Worm (Caenorhabditis elegans) whole organism, L4 larva: ENCODE results near the gene che-6.

ENCODE experiments used
- ZK546.5 ChIP-seq, 2 experiments: sonication (generic microtip); optimal IDR thresholded peaks; 2 replicates each; lab custom pipeline; 2017; ENCODE audit warnings: missing biosample characterization in 2 of 2, missing genetic modification characterization in 2 of 2
- arid-1 ChIP-seq: fragments of 200-800 bp; sonication (Bioruptor generic); conservative IDR thresholded peaks from 2 replicates; pipeline ENCODE4 v1.3.6; 2022; ENCODE audit warnings: missing genetic modification reagents, missing genetic modification characterization, missing compliant biosample characterization
- ceh-62 ChIP-seq: sonication (generic microtip); optimal IDR thresholded peaks from 2 replicates; lab custom pipeline; 2017; ENCODE audit warnings: missing biosample characterization, missing genetic modification characterization
- ces-1 ChIP-seq: fragments of 150-350 bp; sonication (generic microtip); optimal IDR thresholded peaks from 4 replicates; lab custom pipeline; 2014; ENCODE audit warnings: missing biosample characterization, missing genetic modification reagents, missing genetic modification characterization
- hlh-30 ChIP-seq: sonication (generic microtip); optimal IDR thresholded peaks from 2 replicates; lab custom pipeline; 2017; ENCODE audit warnings: antibody characterized with exemption, mild to moderate bottlenecking, missing genetic modification characterization, missing compliant biosample characterization; ENCODE audit not compliant: insufficient read depth
- jun-1 ChIP-seq: fragments of 150-350 bp; optimal IDR thresholded peaks from 2 replicates; lab custom pipeline; 2014; ENCODE audit warnings: missing biosample characterization, missing genetic modification reagents, missing genetic modification characterization
- nhr-28 ChIP-seq: fragments of 150-350 bp; optimal IDR thresholded peaks from 2 replicates; lab custom pipeline; 2014; ENCODE audit warnings: missing biosample characterization, missing genetic modification characterization
- nhr-76 ChIP-seq: fragments of 150-350 bp; optimal IDR thresholded peaks from 2 replicates; lab custom pipeline; 2014; ENCODE audit warnings: missing biosample characterization, missing genetic modification characterization
- pqm-1 ChIP-seq: sonication (generic microtip); optimal IDR thresholded peaks from 2 replicates; lab custom pipeline; 2017; ENCODE audit warnings: missing biosample characterization, missing genetic modification characterization
- spr-3 ChIP-seq: fragments of 200-800 bp; sonication (Bioruptor generic); optimal IDR thresholded peaks from 2 replicates; lab custom pipeline; 2018; ENCODE audit warnings: mild to moderate bottlenecking, missing genetic modification characterization, missing compliant biosample characterization
- vab-7 ChIP-seq: fragments of 200-800 bp; sonication (Bioruptor generic); IDR thresholded peaks from 2 replicates; pipeline ENCODE4 v1.3.6; 2022; ENCODE audit warnings: missing genetic modification reagents, missing genetic modification characterization, missing compliant biosample characterization
- ztf-11 ChIP-seq: fragments of 150-350 bp; optimal IDR thresholded peaks from 2 replicates; lab custom pipeline; 2014; ENCODE audit warnings: missing biosample characterization, missing genetic modification characterization

DNA sequence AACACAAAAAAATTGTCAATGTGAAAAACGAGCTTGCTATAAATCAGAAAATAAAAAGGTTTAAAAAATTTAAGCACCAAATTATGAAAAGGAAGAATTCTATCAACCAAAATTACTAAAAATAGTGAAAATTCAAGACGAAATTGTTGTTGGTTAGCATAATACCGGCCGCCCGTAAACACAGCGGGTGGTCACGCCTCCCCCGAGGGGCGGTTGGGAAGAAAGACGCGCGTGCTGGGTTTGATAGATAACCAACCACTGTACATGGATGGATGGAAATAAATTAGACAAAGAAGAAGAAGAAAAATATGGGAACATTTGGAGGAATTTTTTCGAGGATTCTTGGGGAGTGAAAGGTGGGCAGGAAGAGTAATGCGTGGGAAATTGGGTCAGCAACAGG is 31.1 kb upstream of the che-6 start:
- TF ChIP-seq pqm-1 (tag; lab: Kevin White, UChicago) (no peak), ceh-62 (tag; lab: Kevin White, UChicago) (no peak), ZK546.5 (tag; optimal IDR thresholded peaks at IDR 0.05; lab: Kevin White, UChicago) (no peak), nhr-76 (tag; lab: Kevin White, UChicago) (no peak), jun-1 (no peak), nhr-28 (no peak), arid-1 (GFP tag; lab: Robert Waterston, UW) (no peak), ztf-11 (tag; lab: Kevin White, UChicago) (no peak), spr-3 (GFP tag; lab: Kevin White, UChicago) (no peak), ces-1 (GFP tag; lab: Kevin White, UChicago) (no peak), vab-7 (GFP tag; lab: Robert Waterston, UW) (no peak), hlh-30 (tag; lab: Kevin White, UChicago) (no peak)
